Fruit fly (Drosophila melanogaster): ENCODE data around the gene mei-217.

The mei-217 gene

DNA sequence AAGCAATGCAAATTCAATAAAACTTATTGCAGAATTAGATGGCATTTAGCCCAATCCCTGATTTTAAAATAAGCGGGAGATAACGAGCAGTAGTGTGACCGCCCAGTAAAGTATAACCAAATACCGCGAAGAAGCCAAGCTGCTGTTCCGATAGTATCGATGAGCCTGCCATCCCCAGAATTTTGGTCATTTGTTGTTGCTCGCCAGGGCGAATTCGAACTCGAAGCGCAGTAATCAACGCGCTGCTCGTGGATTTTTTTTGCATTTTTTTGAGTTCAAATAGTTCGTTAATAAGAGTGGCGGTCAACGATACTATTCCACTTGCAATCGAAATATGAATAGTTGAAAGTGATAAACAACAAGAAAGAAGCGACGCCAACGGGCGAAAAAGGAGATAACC is 17.0 kb upstream of the mei-217 start, which contains the start of gene baz (continued):
- no peak for TF ChIP-seq bsh (GFP tag; optimal IDR thresholded peaks at IDR 0.05)
- TF ChIP-seq CG11093 (GFP tag; IDR thresholded peaks at IDR 0.05): no peak
- TF ChIP-seq CG8478 (optimal IDR thresholded peaks at IDR 0.05): no peak
- TF ChIP-seq CG4854 (GFP tag; optimal IDR thresholded peaks at IDR 0.05): no peak
- TF ChIP-seq Mes4 (GFP tag; optimal IDR thresholded peaks at IDR 0.05): no peak
- TF ChIP-seq Lhr (GFP tag; optimal IDR thresholded peaks at IDR 0.05): peak; percentile 50
- TF ChIP-seq H2.0 (GFP tag; IDR thresholded peaks at IDR 0.05): no peak
- no peak for TF ChIP-seq CG4404 (GFP tag; IDR thresholded peaks at IDR 0.05)
- peak; percentile 37 for TF ChIP-seq CrebB (tag; optimal IDR thresholded peaks at IDR 0.05)
- TF ChIP-seq CG10654 (GFP tag; optimal IDR thresholded peaks at IDR 0.05): no peak
- no peak for TF ChIP-seq CG2678 (tag; optimal IDR thresholded peaks at IDR 0.05)
- TF ChIP-seq CG4282 (GFP tag; optimal IDR thresholded peaks at IDR 0.05): no peak
- no peak for TF ChIP-seq CG18262 (tag; optimal IDR thresholded peaks at IDR 0.05)
- no peak for TF ChIP-seq CG17612 (GFP tag; IDR thresholded peaks at IDR 0.05)
- TF ChIP-seq ab (GFP tag; optimal IDR thresholded peaks at IDR 0.05): no peak
- TF ChIP-seq CG31388 (GFP tag; optimal IDR thresholded peaks at IDR 0.05): no peak
- TF ChIP-seq YL-1 (GFP tag; optimal IDR thresholded peaks at IDR 0.05): no peak
- no peak for TF ChIP-seq ranshi (GFP tag; IDR thresholded peaks at IDR 0.05)
- no peak for TF ChIP-seq wdn (GFP tag; IDR thresholded peaks at IDR 0.05)
- peak; percentile 20 for TF ChIP-seq Dek (tag; optimal IDR thresholded peaks at IDR 0.05)
- no peak for TF ChIP-seq CG3995 (GFP tag; optimal IDR thresholded peaks at IDR 0.05)
- no peak for TF ChIP-seq CG6765 (GFP tag; optimal IDR thresholded peaks at IDR 0.05)
- no peak for TF ChIP-seq sug (tag; optimal IDR thresholded peaks at IDR 0.05)
- TF ChIP-seq ttk (GFP tag; IDR thresholded peaks at IDR 0.05): no peak
- no peak for TF ChIP-seq H15 (GFP tag; IDR thresholded peaks at IDR 0.05)
- peak; percentile 95 for TF ChIP-seq amos (GFP tag; IDR thresholded peaks at IDR 0.05; ENCODE audit: partially characterized antibody)
- no peak for TF ChIP-seq Blimp-1 (GFP tag; optimal IDR thresholded peaks at IDR 0.05)
- no peak for TF ChIP-seq tap (tag; optimal IDR thresholded peaks at IDR 0.05)
- no peak for TF ChIP-seq CG11560 (tag; IDR thresholded peaks at IDR 0.05)
- TF ChIP-seq CG3726 (GFP tag; IDR thresholded peaks at IDR 0.05): no peak
- TF ChIP-seq Hr3 (GFP tag; optimal IDR thresholded peaks at IDR 0.05): no peak
- peak; percentile 42 for TF ChIP-seq CG3847 (GFP tag; IDR thresholded peaks at IDR 0.05)
- TF ChIP-seq CG7839 (tag; optimal IDR thresholded peaks at IDR 0.05): no peak
- TF ChIP-seq CG12104 (GFP tag; optimal IDR thresholded peaks at IDR 0.05): no peak
- TF ChIP-seq unpg (GFP tag; optimal IDR thresholded peaks at IDR 0.05): no peak
- TF ChIP-seq Nf-YA (GFP tag; IDR thresholded peaks at IDR 0.05): no peak
- TF ChIP-seq Fer2 (tag; optimal IDR thresholded peaks at IDR 0.05): no peak
- 0 out of 3 replicates have a peak, but pooled peaks have one; percentile 8 for TF ChIP-seq CG17361 (GFP tag; IDR thresholded peaks at IDR 0.05)
- no peak for TF ChIP-seq CG14965 (GFP tag; optimal IDR thresholded peaks at IDR 0.05; ENCODE audit: borderline replicate concordance)
- TF ChIP-seq tup (GFP tag; optimal IDR thresholded peaks at IDR 0.05): no peak
- TF ChIP-seq CG15269 (tag; optimal IDR thresholded peaks at IDR 0.05): no peak
- TF ChIP-seq CG15073 (GFP tag; optimal IDR thresholded peaks at IDR 0.05): no peak
- TF ChIP-seq fd96Cb (tag; optimal IDR thresholded peaks at IDR 0.05): no peak
- TF ChIP-seq schlank (tag; optimal IDR thresholded peaks at IDR 0.05): no peak
- TF ChIP-seq Gsc (GFP tag; IDR thresholded peaks at IDR 0.05): no peak
- TF ChIP-seq D19B (GFP tag; optimal IDR thresholded peaks at IDR 0.05): no peak
- TF ChIP-seq CG16863 (GFP tag; optimal IDR thresholded peaks at IDR 0.05): no peak
- TF ChIP-seq z (GFP tag; IDR thresholded peaks at IDR 0.05): no peak
- no peak for TF ChIP-seq Mad (GFP tag; optimal IDR thresholded peaks at IDR 0.05)
- no peak for TF ChIP-seq yki (optimal IDR thresholded peaks at IDR 0.05)
- no peak for TF ChIP-seq Hr51 (GFP tag; optimal IDR thresholded peaks at IDR 0.05)
- TF ChIP-seq Doc3 (GFP tag; IDR thresholded peaks at IDR 0.05; ENCODE audit: partially characterized antibody): peak; percentile 67
- no peak for TF ChIP-seq Spps (tag; optimal IDR thresholded peaks at IDR 0.05)
